Fruit fly (Drosophila melanogaster) whole organism, embryonic: ENCODE measurements around the gene CG15914.

Source experiments
- Awh ChIP-seq: fragments of 200-800 bp; sonication (Bioruptor generic); IDR thresholded peaks from 2 replicates; pipeline ENCODE4, ENCODE4 v1.3.6; 2022; ENCODE audit warnings: missing biosample characterization, missing genetic modification characterization
- Blimp-1 ChIP-seq: fragments of 200-800 bp; sonication (Bioruptor generic); optimal IDR thresholded peaks from 3 replicates; lab custom pipeline; 2018; ENCODE audit warnings: missing biosample characterization, missing genetic modification characterization, mild to moderate bottlenecking, moderate library complexity, missing genetic modification reagents
- CG10274 ChIP-seq: fragments of 200-800 bp; sonication (Bioruptor generic); optimal IDR thresholded peaks from 3 replicates; lab custom pipeline; 2017; ENCODE audit warnings: missing biosample characterization, mild to moderate bottlenecking, missing genetic modification characterization
- CG10654 ChIP-seq: fragments of 200-800 bp; sonication (Bioruptor generic); optimal IDR thresholded peaks from 2 replicates; lab custom pipeline; 2016; ENCODE audit warnings: missing biosample characterization, missing genetic modification characterization
- CG12104 ChIP-seq: fragments of 200-800 bp; sonication (Bioruptor generic); optimal IDR thresholded peaks from 3 replicates; lab custom pipeline; 2016; ENCODE audit warnings: missing biosample characterization, missing genetic modification characterization
- CG12659 ChIP-seq: fragments of 200-800 bp; sonication (Bioruptor generic); optimal IDR thresholded peaks from 3 replicates; lab custom pipeline; 2017; ENCODE audit warnings: mild to moderate bottlenecking, missing biosample characterization, missing genetic modification reagents, missing genetic modification characterization
- CG13287 ChIP-seq: fragments of 200-800 bp; sonication (Bioruptor generic); IDR thresholded peaks from 2 replicates; pipeline ENCODE4 v1.3.6; 2022; ENCODE audit warnings: missing biosample characterization, missing genetic modification characterization; ENCODE audit not compliant: partially characterized antibody
- CG14441 ChIP-seq: fragments of 200-800 bp; sonication (Bioruptor generic); IDR thresholded peaks from 2 replicates; pipeline ENCODE4 v1.3.6; 2022; ENCODE audit warnings: missing biosample characterization, missing genetic modification characterization
- CG14860 ChIP-seq: fragments of 200-800 bp; sonication (Bioruptor generic); IDR thresholded peaks from 3 replicates; pipeline ENCODE4 v1.3.6; 2022; ENCODE audit warnings: missing biosample characterization, missing genetic modification characterization; ENCODE audit not compliant: partially characterized antibody
- CG15514 ChIP-seq: fragments of 200-800 bp; sonication (Bioruptor generic); optimal IDR thresholded peaks from 3 replicates; lab custom pipeline; 2017; ENCODE audit warnings: missing biosample characterization, missing genetic modification characterization, mild to moderate bottlenecking, moderate library complexity, missing genetic modification reagents
- CG15696 ChIP-seq: fragments of 200-800 bp; sonication (Bioruptor generic); optimal IDR thresholded peaks from 2 replicates; lab custom pipeline; 2019; ENCODE audit warnings: missing biosample characterization, mild to moderate bottlenecking, missing genetic modification characterization, moderate library complexity
- CG16815 ChIP-seq: fragments of 200-800 bp; sonication (Bioruptor generic); optimal IDR thresholded peaks from 3 replicates; lab custom pipeline; 2017; ENCODE audit warnings: missing biosample characterization, mild to moderate bottlenecking, missing genetic modification characterization
- CG17385 ChIP-seq: fragments of 200-800 bp; sonication (Bioruptor generic); optimal IDR thresholded peaks from 3 replicates; lab custom pipeline; 2018; ENCODE audit warnings: missing biosample characterization, mild to moderate bottlenecking, missing genetic modification characterization
- CG17802 ChIP-seq: fragments of 200-800 bp; sonication (Bioruptor generic); optimal IDR thresholded peaks from 2 replicates; lab custom pipeline; 2018; ENCODE audit warnings: missing biosample characterization, mild to moderate bottlenecking, missing genetic modification characterization, moderate library complexity
- CG31441 ChIP-seq: fragments of 200-800 bp; sonication (Bioruptor generic); IDR thresholded peaks from 2 replicates; pipeline ENCODE4 v1.3.6; 2022; ENCODE audit warnings: missing biosample characterization, missing genetic modification characterization
- CG3163 ChIP-seq: fragments of 200-800 bp; sonication (Bioruptor generic); optimal IDR thresholded peaks from 3 replicates; lab custom pipeline; 2016; ENCODE audit warnings: missing biosample characterization, missing genetic modification characterization
- CG32772 ChIP-seq: fragments of 200-800 bp; sonication (Bioruptor generic); IDR thresholded peaks from 2 replicates; pipeline ENCODE4 v1.3.6; 2022; ENCODE audit warnings: missing biosample characterization, missing genetic modification characterization
- CG4328 ChIP-seq: fragments of 200-800 bp; sonication (Bioruptor generic); optimal IDR thresholded peaks from 3 replicates; lab custom pipeline; 2017; ENCODE audit warnings: missing biosample characterization, missing genetic modification reagents, missing genetic modification characterization
- CG4617 ChIP-seq: fragments of 200-800 bp; sonication (Bioruptor generic); optimal IDR thresholded peaks from 3 replicates; lab custom pipeline; 2016; ENCODE audit warnings: missing biosample characterization, missing genetic modification characterization, borderline replicate concordance
- CG4730 ChIP-seq: fragments of 200-800 bp; sonication (Bioruptor generic); IDR thresholded peaks from 2 replicates; pipeline ENCODE4 v1.3.6; 2022; ENCODE audit warnings: missing biosample characterization, missing genetic modification characterization
- CG7786 ChIP-seq: fragments of 200-800 bp; sonication (Bioruptor generic); optimal IDR thresholded peaks from 2 replicates; lab custom pipeline; 2016; ENCODE audit warnings: missing biosample characterization, missing genetic modification characterization
- CG8359 ChIP-seq: fragments of 200-800 bp; sonication (Bioruptor generic); optimal IDR thresholded peaks from 2 replicates; lab custom pipeline; 2017; ENCODE audit warnings: missing biosample characterization, mild to moderate bottlenecking, missing genetic modification characterization, borderline replicate concordance
- Camta ChIP-seq: fragments of 200-800 bp; sonication (Bioruptor generic); optimal IDR thresholded peaks from 2 replicates; lab custom pipeline; 2016; ENCODE audit warnings: missing biosample characterization, missing genetic modification characterization
- CrebB ChIP-seq: fragments of 200-800 bp; sonication (Bioruptor generic); optimal IDR thresholded peaks from 3 replicates; lab custom pipeline; 2018; ENCODE audit warnings: missing biosample characterization, mild to moderate bottlenecking, missing genetic modification characterization
- Ets65A ChIP-seq: fragments of 200-800 bp; sonication (Bioruptor generic); peaks from one replicate; lab custom pipeline; 2016; ENCODE audit warnings: missing biosample characterization, missing genetic modification characterization
- Hmr ChIP-seq: fragments of 200-800 bp; sonication (Bioruptor generic); optimal IDR thresholded peaks from 3 replicates; lab custom pipeline; 2017; ENCODE audit warnings: mild to moderate bottlenecking, missing biosample characterization, missing genetic modification reagents, missing genetic modification characterization
- Mrtf ChIP-seq: fragments of 200-800 bp; sonication (Bioruptor generic); IDR thresholded peaks from 3 replicates; pipeline ENCODE4 v1.3.6; 2022; ENCODE audit warnings: missing biosample characterization, missing genetic modification characterization
- NC2β ChIP-seq: fragments of 200-800 bp; sonication (Bioruptor generic); optimal IDR thresholded peaks from 2 replicates; lab custom pipeline; 2016; ENCODE audit warnings: missing biosample characterization, missing genetic modification characterization
- Rfx ChIP-seq: fragments of 200-800 bp; sonication (Bioruptor generic); IDR thresholded peaks from 2 replicates; pipeline ENCODE4 v1.3.6; 2022; ENCODE audit warnings: missing biosample characterization, missing genetic modification characterization
- Spps ChIP-seq: fragments of 200-800 bp; sonication (Bioruptor generic); optimal IDR thresholded peaks from 2 replicates; lab custom pipeline; 2018; ENCODE audit warnings: missing biosample characterization, mild to moderate bottlenecking, missing genetic modification characterization
- Vsx1 ChIP-seq: fragments of 200-800 bp; sonication (Bioruptor generic); optimal IDR thresholded peaks from 2 replicates; lab custom pipeline; 2017; ENCODE audit warnings: missing biosample characterization, mild to moderate bottlenecking, missing genetic modification characterization, missing genetic modification reagents
- YL-1 ChIP-seq: fragments of 200-800 bp; sonication (Bioruptor generic); optimal IDR thresholded peaks from 3 replicates; lab custom pipeline; 2017; ENCODE audit warnings: missing biosample characterization, mild to moderate bottlenecking, missing genetic modification characterization
- cas ChIP-seq: fragments of 200-800 bp; sonication (Bioruptor generic); IDR thresholded peaks from 2 replicates; pipeline ENCODE4 v1.3.6; 2022; ENCODE audit warnings: missing biosample characterization, missing genetic modification characterization
- cg ChIP-seq: fragments of 200-800 bp; sonication (Bioruptor generic); optimal IDR thresholded peaks from 3 replicates; lab custom pipeline; 2019; ENCODE audit warnings: missing biosample characterization, mild to moderate bottlenecking, missing genetic modification characterization, moderate library complexity
- dan ChIP-seq: fragments of 200-800 bp; sonication (Bioruptor generic); IDR thresholded peaks from 2 replicates; pipeline ENCODE4 v1.3.6; 2022; ENCODE audit warnings: missing biosample characterization, missing genetic modification characterization
- disco-r ChIP-seq: fragments of 200-800 bp; sonication (Bioruptor generic); optimal IDR thresholded peaks from 2 replicates; lab custom pipeline; 2016; ENCODE audit warnings: missing biosample characterization, missing genetic modification characterization
- dm ChIP-seq: fragments of 200-800 bp; sonication (Bioruptor generic); optimal IDR thresholded peaks from 3 replicates; lab custom pipeline; 2016; ENCODE audit warnings: missing biosample characterization, missing genetic modification characterization
- dpn ChIP-seq, 2 experiments: fragments of 200-800 bp; sonication (Bioruptor generic); optimal IDR thresholded peaks; 3 replicates each; lab custom pipeline; 2016; ENCODE audit warnings: missing biosample characterization in 2 of 2, missing genetic modification characterization in 2 of 2
- ind ChIP-seq: fragments of 200-800 bp; sonication (Bioruptor generic); optimal IDR thresholded peaks from 3 replicates; lab custom pipeline; 2016; ENCODE audit warnings: missing biosample characterization, missing genetic modification characterization
- lab ChIP-seq: fragments of 200-800 bp; sonication (Bioruptor generic); optimal IDR thresholded peaks from 3 replicates; lab custom pipeline; 2017; ENCODE audit warnings: missing biosample characterization, missing genetic modification characterization, mild to moderate bottlenecking, moderate library complexity, missing genetic modification reagents
- nerfin-1 ChIP-seq: fragments of 200-800 bp; sonication (Bioruptor generic); optimal IDR thresholded peaks from 3 replicates; lab custom pipeline; 2019; ENCODE audit warnings: missing biosample characterization, mild to moderate bottlenecking, missing genetic modification characterization, moderate library complexity
- prd ChIP-seq, 3 experiments: fragments of >200 bp in 2 of 3; fragments of 200-800 bp in 1 of 3; sonication (Bioruptor generic) in 1 of 3; optimal IDR thresholded peaks in 2 of 3; IDR thresholded peaks in 1 of 3; 2 replicates in 2 of 3; 3 replicates in 1 of 3; pipeline versions ENCODE4 v1.3.6 to Lab custom; 2017 to 2022; ENCODE audit warnings: missing biosample characterization in 1 of 3, missing genetic modification characterization in 1 of 3
- rib ChIP-seq: fragments of 200-800 bp; sonication (Bioruptor generic); IDR thresholded peaks from 2 replicates; pipeline ENCODE4 v1.3.6; 2022; ENCODE audit warnings: missing biosample characterization, missing genetic modification characterization
- scrt ChIP-seq: fragments of 200-800 bp; sonication (Bioruptor generic); optimal IDR thresholded peaks from 2 replicates; lab custom pipeline; 2018; ENCODE audit warnings: missing biosample characterization, mild to moderate bottlenecking, missing genetic modification characterization, moderate library complexity
- sens ChIP-seq: fragments of 200-800 bp; sonication (Bioruptor generic); peaks from one replicate; lab custom pipeline; 2016; ENCODE audit warnings: missing biosample characterization, missing genetic modification characterization
- sima ChIP-seq: fragments of 200-800 bp; sonication (Bioruptor generic); optimal IDR thresholded peaks from 2 replicates; lab custom pipeline; 2016; ENCODE audit warnings: missing biosample characterization, missing genetic modification characterization
- sna ChIP-seq: fragments of 200-800 bp; sonication (Bioruptor generic); IDR thresholded peaks from 2 replicates; pipeline ENCODE4 v1.3.6; 2022; ENCODE audit warnings: missing biosample characterization, missing genetic modification characterization; ENCODE audit not compliant: partially characterized antibody
- tup ChIP-seq: fragments of 200-800 bp; sonication (Bioruptor generic); optimal IDR thresholded peaks from 2 replicates; lab custom pipeline; 2016; ENCODE audit warnings: missing biosample characterization, mild to moderate bottlenecking, missing genetic modification characterization, moderate library complexity
- unc-4 ChIP-seq: fragments of 200-800 bp; sonication (Bioruptor generic); IDR thresholded peaks from 2 replicates; pipeline ENCODE4 v1.3.6; 2022; ENCODE audit warnings: missing biosample characterization, missing genetic modification characterization; ENCODE audit not compliant: partially characterized antibody
- zen2 ChIP-seq: fragments of 200-800 bp; sonication (Bioruptor generic); IDR thresholded peaks from 3 replicates; pipeline ENCODE4 v1.3.6; 2022; ENCODE audit warnings: missing biosample characterization, missing genetic modification characterization; ENCODE audit not compliant: partially characterized antibody

Gene CG15914

DNA sequence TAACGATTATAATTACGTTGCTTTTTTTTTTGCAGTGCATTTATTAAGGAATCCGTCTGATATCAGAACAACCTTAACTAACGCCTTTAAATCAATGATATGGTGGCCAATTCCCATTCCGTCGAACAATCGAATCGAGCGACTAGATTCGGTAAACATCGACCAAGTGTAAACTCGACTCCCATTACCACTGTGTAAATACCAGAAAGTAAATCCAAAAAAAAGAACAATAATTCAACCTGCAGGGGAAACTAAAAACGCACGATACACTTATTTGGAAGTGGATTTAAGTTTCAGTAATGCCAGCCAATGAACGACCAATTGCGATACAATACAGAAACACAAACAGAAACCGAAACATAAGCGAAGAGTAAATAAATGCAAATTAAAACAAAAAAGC, 47.7 kb upstream of the CG15914 start (continued):
- TF ChIP-seq sna (no peak), CG17385 (no peak), unc-4 (GFP tag; lab: Robert Waterston, UW) (no peak), YL-1 (GFP tag; lab: Kevin White, UChicago) (no peak), CG4328 (GFP tag; lab: Kevin White, UChicago) (no peak), cas (GFP tag; lab: Robert Waterston, UW) (no peak), Ets65A (peak; percentile 78), dm (GFP tag; lab: Kevin White, UChicago) (no peak), Spps (no peak), ind (GFP tag; lab: Kevin White, UChicago) (no peak), CG7786 (GFP tag; lab: Kevin White, UChicago) (no peak), CG14860 (GFP tag; lab: Robert Waterston, UW) (no peak), CG3163 (GFP tag; lab: Kevin White, UChicago) (no peak), lab (GFP tag; lab: Kevin White, UChicago) (peak; percentile 22), rib (no peak), CG16815 (no peak), CG14441 (no peak), NC2β (GFP tag; lab: Kevin White, UChicago) (no peak), Camta (GFP tag; lab: Kevin White, UChicago) (no peak), CG15696 (tag; lab: Kevin White, UChicago) (no peak), sima (GFP tag; lab: Kevin White, UChicago) (no peak), CG15514 (GFP tag; lab: Kevin White, UChicago) (peak; percentile 3), dpn (GFP tag; optimal IDR thresholded peaks at IDR 0.05; lab: Kevin White, UChicago) (peak in 1 of 2 experiments; percentile 6), CG31441 (GFP tag; lab: Robert Waterston, UW) (no peak), scrt (GFP tag; lab: Kevin White, UChicago) (no peak), tup (GFP tag; lab: Kevin White, UChicago) (no peak), CG12659 (GFP tag; lab: Kevin White, UChicago) (peak; percentile 5), prd (optimal IDR thresholded peaks at IDR 0.05; lab: Kevin White, UChicago) (no peak), prd (GFP tag; IDR thresholded peaks at IDR 0.05; lab: Robert Waterston, UW) (no peak), nerfin-1 (tag; lab: Kevin White, UChicago) (no peak), Vsx1 (no peak), sens (GFP tag; lab: Kevin White, UChicago) (peak; percentile 61), CG4617 (GFP tag; lab: Kevin White, UChicago) (no peak), CG8359 (GFP tag; lab: Kevin White, UChicago) (no peak), CG4730 (no peak), CrebB (no peak), cg (GFP tag; lab: Kevin White, UChicago) (no peak), Blimp-1 (no peak), Hmr (GFP tag; lab: Kevin White, UChicago) (peak; percentile 49), Rfx (GFP tag; lab: Robert Waterston, UW) (peak; percentile 40; the same call in 1 of the 2 replicates), CG17802 (tag; lab: Kevin White, UChicago) (no peak), dan (GFP tag; lab: Robert Waterston, UW) (no peak), disco-r (no peak), CG12104 (GFP tag; lab: Kevin White, UChicago) (no peak), Mrtf (GFP tag; lab: Robert Waterston, UW) (no peak), Awh (GFP tag; lab: Robert Waterston, UW) (no peak), CG32772 (GFP tag; lab: Robert Waterston, UW) (no peak), CG10654 (no peak), zen2 (GFP tag; lab: Robert Waterston, UW) (no peak), CG13287 (no peak), CG10274 (no peak)
